Worm (Caenorhabditis elegans) whole organism, young adult: ENCODE results near the gene npr-24.

Experiments used
- ceh-40 ChIP-seq: fragments of 200-800 bp; sonication (Bioruptor generic); IDR thresholded peaks from 2 replicates; pipeline ENCODE4 v1.3.6; 2022; ENCODE audit warnings: missing genetic modification characterization, missing compliant biosample characterization
- ekl-4 ChIP-seq: fragments of 200-800 bp; sonication (Bioruptor generic); IDR thresholded peaks from 2 replicates; pipeline ENCODE4 v1.3.6; 2022; ENCODE audit warnings: missing genetic modification reagents, missing genetic modification characterization, missing compliant biosample characterization

- TF ChIP-seq ekl-4 (GFP tag; lab: Robert Waterston, UW) (no peak), ceh-40 (GFP tag; lab: Robert Waterston, UW) (no peak)
These were observed 27.8 kb upstream of the npr-24 start for ce11 chrX:17514422-17514821.
